Worm (Caenorhabditis elegans): ENCODE results near the gene C25D7.9.

DNA sequence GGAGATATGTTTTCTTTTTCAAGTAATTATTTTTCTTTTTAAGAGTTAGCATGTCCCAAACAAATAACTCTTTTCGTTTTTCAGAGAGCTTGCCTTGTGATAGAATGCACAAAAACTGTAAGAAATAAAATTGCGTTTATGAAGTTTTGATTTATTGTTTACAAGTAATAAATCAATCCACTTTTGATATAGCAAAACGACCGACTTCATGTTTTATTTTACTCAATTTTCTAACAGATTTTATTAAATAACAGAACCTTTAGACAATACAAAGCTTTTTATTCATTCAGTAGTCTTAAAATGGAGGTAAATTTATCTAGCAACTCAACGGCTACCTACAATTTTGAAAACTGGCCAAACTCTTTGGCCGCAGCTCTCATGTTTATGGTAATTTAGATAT lies 29.8 kb downstream of the C25D7.9 start, which contains the start of gene srx-78:
- TF ChIP-seq ceh-36 (tag; optimal IDR thresholded peaks at IDR 0.05) (no peak), ceh-13 (GFP tag; optimal IDR thresholded peaks at IDR 0.05) (no peak), F13C5.2 (tag; optimal IDR thresholded peaks at IDR 0.05) (no peak), pes-1 (GFP tag; IDR thresholded peaks at IDR 0.05) (no peak), ama-1 (optimal IDR thresholded peaks at IDR 0.05) (no peak), ets-7 (tag; optimal IDR thresholded peaks at IDR 0.05) (no peak), aly-1 (tag; optimal IDR thresholded peaks at IDR 0.05) (no peak), tbx-11 (GFP tag; IDR thresholded peaks at IDR 0.05) (no peak), hmbx-1 (tag; optimal IDR thresholded peaks at IDR 0.05) (no peak), hnd-1 (tag; optimal IDR thresholded peaks at IDR 0.05) (no peak), sea-1 (GFP tag; conservative IDR thresholded peaks at IDR 0.05) (no peak), tra-4 (tag; optimal IDR thresholded peaks at IDR 0.05) (no peak), hmg-4 (GFP tag; optimal IDR thresholded peaks at IDR 0.05) (no peak)
